Fruit fly (Drosophila melanogaster): ENCODE results near the gene Or10a.

Or10a gene

DNA sequence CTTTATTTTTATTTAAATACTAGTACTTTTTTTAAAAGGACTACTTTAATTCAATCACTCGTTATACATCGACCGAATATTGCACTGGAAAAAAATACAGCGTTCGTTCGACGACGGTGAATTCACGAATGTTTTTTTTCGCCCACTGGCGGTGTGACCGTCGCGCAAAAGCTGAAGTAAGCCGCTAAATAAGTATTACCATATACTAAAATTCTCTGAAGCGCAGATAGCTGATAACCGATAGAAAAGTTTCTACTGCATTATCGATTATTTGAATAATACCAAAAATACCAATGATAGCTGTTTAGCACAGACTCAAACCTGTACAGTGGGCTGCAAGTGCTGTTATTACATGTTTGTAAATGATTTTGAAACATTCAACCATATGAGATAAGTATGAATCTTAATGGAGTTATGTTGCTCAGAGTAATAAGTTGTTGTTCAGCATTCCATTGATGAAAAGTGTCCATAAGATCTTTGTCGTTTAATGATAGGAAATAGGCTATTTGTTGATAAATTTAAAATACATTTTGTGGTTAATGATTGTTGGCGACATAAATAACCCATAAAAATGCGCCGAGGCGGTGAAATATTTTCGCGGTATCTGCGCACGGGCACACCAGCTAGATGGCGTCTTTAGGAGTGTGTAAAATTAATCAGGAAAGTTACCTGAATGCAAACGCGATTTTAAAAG, 37.1 kb upstream of the Or10a start, which contains the start of the genes Evi5 and HP5 (continued):
- no peak for TF ChIP-seq CG3407 (GFP tag; optimal IDR thresholded peaks at IDR 0.05)
- TF ChIP-seq vvl (GFP tag; IDR thresholded peaks at IDR 0.05) = peak; percentile 29; the same call in 1 of the 2 replicates
- TF ChIP-seq Ets97D (GFP tag; optimal IDR thresholded peaks at IDR 0.05) = peak; percentile 74
- peak; percentile 37 for TF ChIP-seq CG18619 (GFP tag; optimal IDR thresholded peaks at IDR 0.05)
- peak; percentile 43 for TF ChIP-seq CG6854 (GFP tag; optimal IDR thresholded peaks at IDR 0.05)
- TF ChIP-seq CG8089 (GFP tag; optimal IDR thresholded peaks at IDR 0.05) = peak; percentile 9
- peak; percentile 36 for TF ChIP-seq grn (GFP tag; optimal IDR thresholded peaks at IDR 0.05)
- peak; percentile 61; the same call in 1 of the 2 replicates for TF ChIP-seq CG11085 (GFP tag; IDR thresholded peaks at IDR 0.05)
- no peak for TF ChIP-seq BtbVII (GFP tag; optimal IDR thresholded peaks at IDR 0.05)
- no peak for TF ChIP-seq CG8359 (GFP tag; optimal IDR thresholded peaks at IDR 0.05; ENCODE audit: borderline replicate concordance)
- no peak for TF ChIP-seq exex (tag; optimal IDR thresholded peaks at IDR 0.05)
- no peak for TF ChIP-seq ems (GFP tag; optimal IDR thresholded peaks at IDR 0.05)
- peak; percentile 56 for TF ChIP-seq grau (tag; optimal IDR thresholded peaks at IDR 0.05)
- no peak for TF ChIP-seq CG32767 (GFP tag; IDR thresholded peaks at IDR 0.05)
- peak; percentile 31 for TF ChIP-seq pnt (GFP tag; optimal IDR thresholded peaks at IDR 0.05)
- no peak for TF ChIP-seq ham (GFP tag; IDR thresholded peaks at IDR 0.05)
- no peak for TF ChIP-seq CG13296 (GFP tag; optimal IDR thresholded peaks at IDR 0.05)
- 0 out of 2 replicates have a peak, but pooled peaks have one; percentile 49 for TF ChIP-seq CG31224 (GFP tag; IDR thresholded peaks at IDR 0.05)
- TF ChIP-seq Oli (tag; optimal IDR thresholded peaks at IDR 0.05) = peak; percentile 21
- TF ChIP-seq jumu (GFP tag; optimal IDR thresholded peaks at IDR 0.05) = peak; percentile 49
- TF ChIP-seq Mes4 (GFP tag; optimal IDR thresholded peaks at IDR 0.05) = no peak
- peak; percentile 33 for TF ChIP-seq tio (GFP tag; optimal IDR thresholded peaks at IDR 0.05)
- no peak for TF ChIP-seq CG30431 (GFP tag; optimal IDR thresholded peaks at IDR 0.05)
- peak; percentile 53; the same call in 1 of the 3 replicates for TF ChIP-seq ase (GFP tag; IDR thresholded peaks at IDR 0.05)
- TF ChIP-seq Fer1 (GFP tag; optimal IDR thresholded peaks at IDR 0.05) = peak; percentile 15
- peak; percentile 41 for TF ChIP-seq CG8944 (GFP tag; optimal IDR thresholded peaks at IDR 0.05)
- TF ChIP-seq CG1233 (GFP tag; optimal IDR thresholded peaks at IDR 0.05) = peak; percentile 56
- peak; percentile 40 for TF ChIP-seq Lhr (GFP tag; optimal IDR thresholded peaks at IDR 0.05)
- no peak for TF ChIP-seq CG6813 (GFP tag; optimal IDR thresholded peaks at IDR 0.05)
- no peak for TF ChIP-seq Blimp-1 (GFP tag; optimal IDR thresholded peaks at IDR 0.05)
- peak; percentile 55 for TF ChIP-seq trh (GFP tag; optimal IDR thresholded peaks at IDR 0.05)
- TF ChIP-seq CkIIα-i1 (GFP tag; IDR thresholded peaks at IDR 0.05) = no peak
- no peak for TF ChIP-seq CG5180 (GFP tag; optimal IDR thresholded peaks at IDR 0.05)
- no peak for TF ChIP-seq Elba2 (GFP tag; optimal IDR thresholded peaks at IDR 0.05)
- peak; percentile 24; the same call in 1 of the 2 replicates for TF ChIP-seq Gsc (GFP tag; IDR thresholded peaks at IDR 0.05)
- TF ChIP-seq CG2678 (tag; optimal IDR thresholded peaks at IDR 0.05) = peak; percentile 61
- TF ChIP-seq CG1529 (GFP tag; optimal IDR thresholded peaks at IDR 0.05) = no peak
- no peak for TF ChIP-seq CG3726 (GFP tag; IDR thresholded peaks at IDR 0.05)
- no peak for TF ChIP-seq wek (GFP tag; optimal IDR thresholded peaks at IDR 0.05)
- TF ChIP-seq Dbx (GFP tag; IDR thresholded peaks at IDR 0.05) = no peak; the same call in 2 of the 3 replicates
- TF ChIP-seq Ets65A (GFP tag) = peak; percentile 92
- TF ChIP-seq sisA (GFP tag; IDR thresholded peaks at IDR 0.05) = peak; percentile 73
- TF ChIP-seq slou (GFP tag; optimal IDR thresholded peaks at IDR 0.05) = peak; percentile 71
- TF ChIP-seq CG11456 (GFP tag; IDR thresholded peaks at IDR 0.05) = peak; percentile 77; the same call in 2 of the 3 replicates
- TF ChIP-seq da (GFP tag; optimal IDR thresholded peaks at IDR 0.05) = no peak
- no peak for TF ChIP-seq PHDP (tag; optimal IDR thresholded peaks at IDR 0.05)
- no peak for TF ChIP-seq CG4360 (GFP tag; IDR thresholded peaks at IDR 0.05)
- TF ChIP-seq CG3847 (GFP tag; IDR thresholded peaks at IDR 0.05) = peak; percentile 49
- TF ChIP-seq Xbp1 (GFP tag; optimal IDR thresholded peaks at IDR 0.05) = peak; percentile 53
- no peak for TF ChIP-seq CG34376 (GFP tag; optimal IDR thresholded peaks at IDR 0.05)
